Worm (Caenorhabditis elegans) whole organism, L4 larva: ENCODE results near the gene F58A4.1.

Source experiments
- F10B5.3 ChIP-seq: sonication (generic microtip); optimal IDR thresholded peaks from 2 replicates; lab custom pipeline; 2016; ENCODE audit warnings: mild to moderate bottlenecking, missing genetic modification characterization, missing compliant biosample characterization
- F37D6.2 ChIP-seq: sonication (generic microtip); optimal IDR thresholded peaks from 2 replicates; lab custom pipeline; 2016; ENCODE audit warnings: mild to moderate bottlenecking, missing genetic modification characterization, missing compliant biosample characterization
- F44E2.7 ChIP-seq: fragments of 200-800 bp; sonication (Bioruptor generic); IDR thresholded peaks from 2 replicates; pipeline ENCODE4 v2.1.2; 2022; ENCODE audit warnings: missing genetic modification characterization, missing compliant biosample characterization
- T20F7.1 ChIP-seq: fragments of 200-800 bp; sonication (Bioruptor generic); optimal IDR thresholded peaks from 2 replicates; lab custom pipeline; 2018; ENCODE audit warnings: mild to moderate bottlenecking, missing genetic modification characterization, missing compliant biosample characterization
- Y105C5A.15 ChIP-seq: fragments of 200-800 bp; sonication (Bioruptor generic); IDR thresholded peaks from 2 replicates; pipeline ENCODE4 v1.3.6; 2022; ENCODE audit warnings: missing genetic modification characterization, missing compliant biosample characterization
- Y48G9A.11 ChIP-seq: fragments of 200-800 bp; sonication (Bioruptor generic); IDR thresholded peaks from 2 replicates; pipeline ENCODE4 v1.3.6; 2022; ENCODE audit warnings: missing genetic modification reagents, missing genetic modification characterization, missing compliant biosample characterization
- Y75B8A.6 ChIP-seq: fragments of 200-800 bp; sonication (Bioruptor generic); IDR thresholded peaks from 2 replicates; pipeline ENCODE4 v1.3.6; 2022; ENCODE audit warnings: missing genetic modification reagents, missing genetic modification characterization, missing compliant biosample characterization
- ZK337.2 ChIP-seq: fragments of 200-800 bp; sonication (Bioruptor generic); IDR thresholded peaks from 2 replicates; pipeline ENCODE4 v1.3.6; 2022; ENCODE audit warnings: missing genetic modification reagents, missing genetic modification characterization, missing compliant biosample characterization
- ZK546.5 ChIP-seq, 2 experiments: sonication (generic microtip); optimal IDR thresholded peaks; 2 replicates each; lab custom pipeline; 2017; ENCODE audit warnings: missing biosample characterization in 2 of 2, missing genetic modification characterization in 2 of 2
- aly-2 ChIP-seq: sonication (generic microtip); optimal IDR thresholded peaks from 2 replicates; lab custom pipeline; 2018; ENCODE audit warnings: missing biosample characterization, missing genetic modification characterization
- ama-1 ChIP-seq: fragments of 150-350 bp; optimal IDR thresholded peaks from 2 replicates; lab custom pipeline; 2014; ENCODE audit warnings: inconsistent platforms, mixed read lengths
- ceh-20 ChIP-seq: fragments of 200-800 bp; sonication (Bioruptor generic); IDR thresholded peaks from 2 replicates; pipeline ENCODE4 v1.3.6; 2022; ENCODE audit warnings: missing genetic modification reagents, missing genetic modification characterization, missing compliant biosample characterization
- ceh-28 ChIP-seq: fragments of 150-350 bp; optimal IDR thresholded peaks from 2 replicates; lab custom pipeline; 2014; ENCODE audit warnings: missing biosample characterization, missing genetic modification reagents, missing genetic modification characterization
- ceh-62 ChIP-seq: sonication (generic microtip); optimal IDR thresholded peaks from 2 replicates; lab custom pipeline; 2017; ENCODE audit warnings: missing biosample characterization, missing genetic modification characterization
- cey-2 ChIP-seq: sonication (generic microtip); optimal IDR thresholded peaks from 3 replicates; lab custom pipeline; 2017; ENCODE audit warnings: missing genetic modification characterization, mild to moderate bottlenecking, missing compliant biosample characterization, antibody characterized with exemption, borderline replicate concordance; ENCODE audit not compliant: insufficient read depth
- ctbp-1 ChIP-seq: fragments of 200-800 bp; sonication (Bioruptor generic); IDR thresholded peaks from 2 replicates; pipeline ENCODE4 v1.3.6; 2022; ENCODE audit warnings: missing genetic modification reagents, missing genetic modification characterization, missing compliant biosample characterization
- daf-16 ChIP-seq, 3 experiments: sonication (generic microtip); optimal IDR thresholded peaks; 2 replicates each; lab custom pipeline; 2016 to 2017; ENCODE audit warnings: missing genetic modification characterization in 3 of 3, missing genetic modification reagents in 3 of 3, mild to moderate bottlenecking in 2 of 3, missing compliant biosample characterization in 2 of 3, missing biosample characterization in 1 of 3, moderate library complexity in 1 of 3
- daf-19 ChIP-seq: fragments of 200-800 bp; sonication (Bioruptor generic); conservative IDR thresholded peaks from 2 replicates; pipeline ENCODE4 v1.3.6; 2022; ENCODE audit warnings: missing genetic modification characterization, missing compliant biosample characterization
- dmd-6 ChIP-seq: fragments of 200-800 bp; sonication (Bioruptor generic); IDR thresholded peaks from 2 replicates; pipeline ENCODE4 v1.3.6; 2022; ENCODE audit warnings: missing genetic modification reagents, missing genetic modification characterization, missing compliant biosample characterization
- dpl-1 ChIP-seq: fragments of 150-350 bp; optimal IDR thresholded peaks from 2 replicates; lab custom pipeline; 2014; ENCODE audit warnings: missing biosample characterization, missing genetic modification reagents, missing genetic modification characterization
- egl-27 ChIP-seq: sonication (generic microtip); optimal IDR thresholded peaks from 3 replicates; lab custom pipeline; 2017; ENCODE audit warnings: missing biosample characterization, missing genetic modification reagents, missing genetic modification characterization
- fkh-10 ChIP-seq: fragments of 150-350 bp; optimal IDR thresholded peaks from 2 replicates; lab custom pipeline; 2014; ENCODE audit warnings: missing biosample characterization, missing genetic modification reagents, missing genetic modification characterization
- gei-8 ChIP-seq: fragments of 200-800 bp; sonication (Bioruptor generic); optimal IDR thresholded peaks from 2 replicates; lab custom pipeline; 2018; ENCODE audit warnings: mild to moderate bottlenecking, missing genetic modification characterization, missing compliant biosample characterization
- hif-1 ChIP-seq, 2 experiments: sonication (generic microtip); optimal IDR thresholded peaks; 2 replicates each; lab custom pipeline; 2016 to 2017; ENCODE audit warnings: missing compliant biosample characterization in 2 of 2, missing genetic modification characterization in 2 of 2, missing genetic modification reagents in 2 of 2, missing genotype in 2 of 2, mild to moderate bottlenecking in 1 of 2
- hlh-11 ChIP-seq: fragments of 200-800 bp; sonication (Bioruptor generic); optimal IDR thresholded peaks from 2 replicates; lab custom pipeline; 2018; ENCODE audit warnings: mild to moderate bottlenecking, missing genetic modification characterization, missing compliant biosample characterization
- lin-1 ChIP-seq: fragments of 200-800 bp; sonication (Bioruptor generic); IDR thresholded peaks from 2 replicates; pipeline ENCODE4 v1.3.6; 2022; ENCODE audit warnings: missing genetic modification reagents, missing genetic modification characterization, missing compliant biosample characterization
- lin-13 ChIP-seq: fragments of 150-350 bp; optimal IDR thresholded peaks from 2 replicates; lab custom pipeline; 2014; ENCODE audit warnings: missing biosample characterization, missing genetic modification reagents, missing genetic modification characterization
- lin-29 ChIP-seq: fragments of 200-800 bp; sonication (Bioruptor generic); IDR thresholded peaks from 2 replicates; pipeline ENCODE4 v1.3.6; 2022; ENCODE audit warnings: missing genetic modification reagents, missing genetic modification characterization, missing compliant biosample characterization
- lin-38 ChIP-seq: fragments of 200-800 bp; sonication (Bioruptor generic); IDR thresholded peaks from 2 replicates; pipeline ENCODE4 v1.3.6; 2022; ENCODE audit warnings: missing genetic modification reagents, missing genetic modification characterization, missing compliant biosample characterization
- lin-39 ChIP-seq: fragments of 150-350 bp; optimal IDR thresholded peaks from 2 replicates; lab custom pipeline; 2014; ENCODE audit warnings: missing biosample characterization, missing genetic modification reagents, missing genetic modification characterization
- mdl-1 ChIP-seq, 2 experiments: fragments of 150-350 bp in 1 of 2; sonication (generic microtip) in 1 of 2; optimal IDR thresholded peaks; 2 replicates each; lab custom pipeline; 2014 to 2017; ENCODE audit warnings: missing biosample characterization in 2 of 2, missing genetic modification characterization in 2 of 2
- mdt-29 ChIP-seq: fragments of 200-800 bp; sonication (Bioruptor generic); IDR thresholded peaks from 2 replicates; pipeline ENCODE4 v1.3.6; 2022; ENCODE audit warnings: missing genetic modification reagents, missing genetic modification characterization, missing compliant biosample characterization
- mes-2 ChIP-seq: sonication (generic microtip); optimal IDR thresholded peaks from 2 replicates; lab custom pipeline; 2016; ENCODE audit warnings: missing genotype, mild to moderate bottlenecking, missing genetic modification characterization, missing compliant biosample characterization; ENCODE audit not compliant: poor library complexity, severe bottlenecking
- mxl-2 ChIP-seq: fragments of 200-800 bp; sonication (Bioruptor generic); conservative IDR thresholded peaks from 2 replicates; pipeline ENCODE4 v1.3.6; 2022; ENCODE audit warnings: missing genetic modification reagents, missing genetic modification characterization, missing compliant biosample characterization
- mxl-3 ChIP-seq: fragments of 200-800 bp; sonication (Bioruptor generic); optimal IDR thresholded peaks from 2 replicates; lab custom pipeline; 2018; ENCODE audit warnings: mild to moderate bottlenecking, missing genetic modification characterization, missing compliant biosample characterization
- nhr-10 ChIP-seq: fragments of 150-350 bp; optimal IDR thresholded peaks from 2 replicates; lab custom pipeline; 2014; ENCODE audit warnings: missing biosample characterization, missing genetic modification characterization
- nhr-102 ChIP-seq: sonication (generic microtip); optimal IDR thresholded peaks from 2 replicates; lab custom pipeline; 2016; ENCODE audit warnings: mild to moderate bottlenecking, missing genetic modification characterization, moderate library complexity, missing compliant biosample characterization
- nhr-11 ChIP-seq: fragments of 150-350 bp; optimal IDR thresholded peaks from 2 replicates; lab custom pipeline; 2014; ENCODE audit warnings: missing biosample characterization, missing genetic modification characterization
- nhr-111 ChIP-seq: fragments of 200-800 bp; sonication (Bioruptor generic); optimal IDR thresholded peaks from 2 replicates; lab custom pipeline; 2018; ENCODE audit warnings: mild to moderate bottlenecking, missing genetic modification characterization, missing compliant biosample characterization
- nhr-48 ChIP-seq: sonication (generic microtip); optimal IDR thresholded peaks from 2 replicates; lab custom pipeline; 2016; ENCODE audit warnings: mild to moderate bottlenecking, missing genetic modification characterization, missing compliant biosample characterization
- nhr-76 ChIP-seq: fragments of 150-350 bp; optimal IDR thresholded peaks from 2 replicates; lab custom pipeline; 2014; ENCODE audit warnings: missing biosample characterization, missing genetic modification characterization
- nhr-77 ChIP-seq: fragments of 150-350 bp; optimal IDR thresholded peaks from 2 replicates; lab custom pipeline; 2014; ENCODE audit warnings: missing biosample characterization, missing genetic modification characterization
- php-3 ChIP-seq: fragments of 200-800 bp; sonication (Bioruptor generic); IDR thresholded peaks from 2 replicates; pipeline ENCODE4 v1.3.6; 2022; ENCODE audit warnings: missing genetic modification reagents, missing genetic modification characterization, missing compliant biosample characterization
- saeg-2 ChIP-seq: fragments of 200-800 bp; sonication (Bioruptor generic); IDR thresholded peaks from 2 replicates; pipeline ENCODE4 v1.3.6; 2022; ENCODE audit warnings: missing genetic modification reagents, missing genetic modification characterization, missing compliant biosample characterization
- sdz-12 ChIP-seq: fragments of 200-800 bp; sonication (Bioruptor generic); optimal IDR thresholded peaks from 2 replicates; lab custom pipeline; 2018; ENCODE audit warnings: mild to moderate bottlenecking, missing genetic modification characterization, missing compliant biosample characterization
- snpc-4 ChIP-seq: fragments of 150-350 bp; optimal IDR thresholded peaks from 2 replicates; lab custom pipeline; 2014; ENCODE audit warnings: missing biosample characterization, missing genetic modification characterization
- tag-97 ChIP-seq: fragments of 200-800 bp; sonication (Bioruptor generic); IDR thresholded peaks from 2 replicates; pipeline ENCODE4 v1.3.6; 2022; ENCODE audit warnings: missing genetic modification characterization, missing compliant biosample characterization
- tra-1 ChIP-seq: fragments of 200-800 bp; sonication (Bioruptor generic); IDR thresholded peaks from 2 replicates; pipeline ENCODE4 v1.3.6; 2022; ENCODE audit warnings: missing genetic modification reagents, missing genetic modification characterization, missing compliant biosample characterization
- vab-7 ChIP-seq: fragments of 200-800 bp; sonication (Bioruptor generic); IDR thresholded peaks from 2 replicates; pipeline ENCODE4 v1.3.6; 2022; ENCODE audit warnings: missing genetic modification reagents, missing genetic modification characterization, missing compliant biosample characterization

The F58A4.1 gene

DNA sequence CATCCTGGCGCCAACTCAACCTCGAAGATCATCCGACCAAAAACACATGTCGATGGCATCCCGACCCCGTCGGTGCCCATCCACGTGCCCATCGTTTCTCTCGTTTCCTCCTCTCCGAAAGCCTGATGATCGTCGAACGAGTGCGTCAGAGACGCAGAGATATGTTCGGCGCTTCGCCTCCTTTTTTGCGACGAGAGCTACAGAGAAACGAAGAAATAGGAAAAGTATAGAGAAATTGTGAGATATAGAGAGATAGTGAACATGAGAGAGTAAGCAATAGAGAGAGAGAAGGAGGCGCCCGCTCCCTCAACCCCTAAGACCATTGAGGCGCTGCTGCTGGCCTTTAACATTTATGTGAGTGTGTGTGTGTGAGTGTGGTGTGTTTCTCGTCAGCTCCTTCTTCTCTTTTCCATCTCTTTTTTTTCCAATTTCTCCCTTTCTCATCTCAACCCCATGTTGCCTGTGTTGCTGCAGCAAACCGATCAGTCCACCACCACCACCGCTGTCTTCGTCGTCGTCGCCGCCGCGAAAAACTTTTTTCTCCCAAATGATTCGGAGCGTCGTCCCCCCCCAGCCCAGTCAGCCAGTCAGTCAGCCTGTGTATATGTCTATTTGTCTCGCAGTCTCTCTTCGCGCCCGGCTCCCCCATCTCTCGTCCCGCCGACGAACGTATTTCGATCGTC lies 21.0 kb downstream of the F58A4.1 start, which contains the start of gene hlh-11 (continued):
- 0 out of 2 replicates have a peak, but pooled peaks have one; percentile 30 for TF ChIP-seq php-3 (GFP tag; lab: Robert Waterston, UW)
- TF ChIP-seq snpc-4 (tag; lab: Kevin White, UChicago) = no peak
- peak; percentile 66 for TF ChIP-seq lin-1 (GFP tag; lab: Robert Waterston, UW)
- TF ChIP-seq cey-2 (tag; lab: Kevin White, UChicago) = peak; percentile 64
- TF ChIP-seq ZK546.5 (tag; optimal IDR thresholded peaks at IDR 0.05; lab: Kevin White, UChicago) = peak in 1 of 2 experiments; percentile 47
- TF ChIP-seq mdt-29 (GFP tag; lab: Robert Waterston, UW) = peak; percentile 45; the same call in 1 of the 2 replicates
- TF ChIP-seq dmd-6 = peak; percentile 65
- TF ChIP-seq egl-27 (tag; lab: Kevin White, UChicago) = no peak
- TF ChIP-seq F10B5.3 (tag; lab: Kevin White, UChicago) = no peak
- TF ChIP-seq hif-1 (tag; optimal IDR thresholded peaks at IDR 0.05; lab: Kevin White, UChicago) = peak; percentile 54 to 75
- TF ChIP-seq vab-7 (GFP tag; lab: Robert Waterston, UW) = 0 out of 2 replicates have a peak, but pooled peaks have one; percentile 43
- TF ChIP-seq daf-16 (GFP tag; optimal IDR thresholded peaks at IDR 0.05; lab: Kevin White, UChicago) = peak in 1 of 2 experiments; percentile 81
- peak; percentile 66 for TF ChIP-seq daf-16 (tag; optimal IDR thresholded peaks at IDR 0.05; lab: Kevin White, UChicago)
- TF ChIP-seq daf-19 (GFP tag; lab: Robert Waterston, UW) = no peak
- no peak for TF ChIP-seq nhr-111 (GFP tag; lab: Kevin White, UChicago)
- peak; percentile 89 for TF ChIP-seq gei-8 (GFP tag; lab: Kevin White, UChicago)
- TF ChIP-seq mdl-1 (tag; optimal IDR thresholded peaks at IDR 0.05; lab: Kevin White, UChicago) = peak; percentile 92 to 99
- TF ChIP-seq aly-2 = no peak
- TF ChIP-seq sdz-12 (GFP tag; lab: Kevin White, UChicago) = no peak
- TF ChIP-seq lin-13 (GFP tag; lab: Kevin White, UChicago) = peak; percentile 38
- no peak for TF ChIP-seq ceh-62 (tag; lab: Kevin White, UChicago)
- TF ChIP-seq nhr-76 = peak; percentile 10
- peak; percentile 70 for TF ChIP-seq nhr-102 (tag; lab: Kevin White, UChicago)
- TF ChIP-seq nhr-11 (tag; lab: Kevin White, UChicago) = peak; percentile 85
- no peak for TF ChIP-seq tag-97 (GFP tag; lab: Robert Waterston, UW)
- TF ChIP-seq saeg-2 = no peak
- TF ChIP-seq ceh-20 (GFP tag; lab: Robert Waterston, UW) = peak; percentile 64
- peak; percentile 90 for TF ChIP-seq F37D6.2 (tag; lab: Kevin White, UChicago)
- TF ChIP-seq ZK337.2 (GFP tag; lab: Robert Waterston, UW) = 0 out of 2 replicates have a peak, but pooled peaks have one; percentile 8
- TF ChIP-seq ctbp-1 (GFP tag; lab: Robert Waterston, UW) = peak; percentile 91
- TF ChIP-seq tra-1 (GFP tag; lab: Robert Waterston, UW) = peak; percentile 61; the same call in 1 of the 2 replicates
- TF ChIP-seq Y105C5A.15 (GFP tag; lab: Robert Waterston, UW) = no peak
- TF ChIP-seq nhr-48 (tag; lab: Kevin White, UChicago) = peak; percentile 93
- TF ChIP-seq dpl-1 = peak; percentile 64
- peak; percentile 46 for TF ChIP-seq ceh-28 (tag; lab: Kevin White, UChicago)
- TF ChIP-seq fkh-10 = peak; percentile 89
- 0 out of 2 replicates have a peak, but pooled peaks have one; percentile 34 for TF ChIP-seq Y75B8A.6 (GFP tag; lab: Robert Waterston, UW)
- TF ChIP-seq F44E2.7 (GFP tag; lab: Robert Waterston, UW) = no peak
- peak; percentile 97 for TF ChIP-seq mxl-3
- peak; percentile 70 for TF ChIP-seq T20F7.1 (GFP tag; lab: Kevin White, UChicago)
- peak; percentile 33; the same call in 1 of the 2 replicates for TF ChIP-seq lin-29 (GFP tag; lab: Robert Waterston, UW)
- peak; percentile 68 for TF ChIP-seq mxl-2 (GFP tag; lab: Robert Waterston, UW)
- TF ChIP-seq Y48G9A.11 (GFP tag; lab: Robert Waterston, UW) = no peak
- no peak for TF ChIP-seq ama-1
- TF ChIP-seq hlh-11 (tag; lab: Kevin White, UChicago) = no peak
- peak; percentile 77 for TF ChIP-seq lin-38 (GFP tag; lab: Robert Waterston, UW)
- peak; percentile 53 for TF ChIP-seq mes-2 (tag; lab: Kevin White, UChicago)
- TF ChIP-seq lin-39 = no peak
- TF ChIP-seq nhr-77 = peak; percentile 66
- TF ChIP-seq nhr-10 (tag; lab: Kevin White, UChicago) = peak; percentile 91
